Worm (Caenorhabditis elegans) whole organism, L1 larva: ENCODE results near the gene Y73F8A.14.
"Not testable (repeated sequence)": the region's sequence is repeated elsewhere in the genome, so short reads cannot be mapped to it uniquely, and the experiment has no call there.

Experiments used
- C04F5.9 ChIP-seq: sonication (generic microtip); optimal IDR thresholded peaks from 2 replicates; lab custom pipeline; 2016; ENCODE audit warnings: missing genetic modification characterization, missing compliant biosample characterization
- C34B4.2 ChIP-seq: sonication (generic microtip); optimal IDR thresholded peaks from 2 replicates; lab custom pipeline; 2017; ENCODE audit warnings: mild to moderate bottlenecking, missing genetic modification characterization, missing compliant biosample characterization
- F16B12.6 ChIP-seq: fragments of 150-350 bp; optimal IDR thresholded peaks from 2 replicates; lab custom pipeline; 2014; ENCODE audit warnings: missing biosample characterization, missing genetic modification characterization
- aha-1 ChIP-seq: fragments of 150-350 bp; optimal IDR thresholded peaks from 2 replicates; lab custom pipeline; 2014; ENCODE audit warnings: missing biosample characterization, missing genetic modification characterization
- aly-2 ChIP-seq: fragments of 150-350 bp; optimal IDR thresholded peaks from 2 replicates; lab custom pipeline; 2014; ENCODE audit warnings: missing biosample characterization, missing genetic modification characterization
- ceh-8 ChIP-seq: fragments of 200-800 bp; sonication (Bioruptor generic); optimal IDR thresholded peaks from 2 replicates; lab custom pipeline; 2018; ENCODE audit warnings: mild to moderate bottlenecking, missing genetic modification characterization, moderate library complexity, missing compliant biosample characterization
- ceh-88 ChIP-seq: fragments of 200-800 bp; sonication (Bioruptor generic); IDR thresholded peaks from 2 replicates; pipeline ENCODE4 v1.3.6; 2022; ENCODE audit warnings: missing genetic modification characterization, missing compliant biosample characterization
- ceh-90 ChIP-seq: sonication (generic microtip); optimal IDR thresholded peaks from 2 replicates; lab custom pipeline; 2016; ENCODE audit warnings: missing genetic modification characterization, missing compliant biosample characterization
- dpl-1 ChIP-seq, 3 experiments: fragments of 150-350 bp in 2 of 3; sonication (generic microtip) in 1 of 3; optimal IDR thresholded peaks; 2 replicates each; lab custom pipeline; 2014 to 2017; ENCODE audit warnings: missing biosample characterization in 3 of 3, missing genetic modification characterization in 3 of 3, missing genetic modification reagents in 3 of 3
- dsc-1 ChIP-seq: sonication (generic microtip); optimal IDR thresholded peaks from 2 replicates; lab custom pipeline; 2016; ENCODE audit warnings: mild to moderate bottlenecking, missing genetic modification characterization, missing compliant biosample characterization
- efl-1 ChIP-seq, 4 experiments: fragments of 150-350 bp; optimal IDR thresholded peaks in 3 of 4; peaks in 1 of 4; 1 replicate in 1 of 4; 2 replicates in 3 of 4; lab custom pipeline; 2014; ENCODE audit warnings: missing biosample characterization in 2 of 4, missing genetic modification characterization in 2 of 4, missing genetic modification reagents in 2 of 4
- egl-13 ChIP-seq: sonication (generic microtip); optimal IDR thresholded peaks from 2 replicates; lab custom pipeline; 2016; ENCODE audit warnings: missing genotype, missing genetic modification reagents, missing genetic modification characterization, missing compliant biosample characterization
- egl-27 ChIP-seq, 2 experiments: fragments of 150-350 bp in 1 of 2; sonication (generic microtip); optimal IDR thresholded peaks; 3 replicates each; lab custom pipeline; 2017 to 2018; ENCODE audit warnings: missing biosample characterization in 2 of 2, missing genetic modification characterization in 2 of 2, missing genetic modification reagents in 2 of 2
- fkh-10 ChIP-seq: sonication (generic microtip); optimal IDR thresholded peaks from 2 replicates; lab custom pipeline; 2017; ENCODE audit warnings: missing biosample characterization, missing genetic modification reagents, missing genetic modification characterization
- fos-1 ChIP-seq: fragments of 150-350 bp; optimal IDR thresholded peaks from 2 replicates; lab custom pipeline; 2014; ENCODE audit warnings: missing biosample characterization, missing genetic modification characterization
- hlh-17 ChIP-seq: fragments of 200-800 bp; sonication (Bioruptor generic); optimal IDR thresholded peaks from 2 replicates; lab custom pipeline; 2018; ENCODE audit warnings: missing genetic modification characterization, mild to moderate bottlenecking, missing compliant biosample characterization, moderate library complexity, borderline replicate concordance
- hpl-2 ChIP-seq: fragments of 150-350 bp; optimal IDR thresholded peaks from 2 replicates; lab custom pipeline; 2014; ENCODE audit warnings: missing biosample characterization, missing genetic modification reagents, missing genetic modification characterization
- jun-1 ChIP-seq: fragments of 150-350 bp; optimal IDR thresholded peaks from 2 replicates; lab custom pipeline; 2014; ENCODE audit warnings: missing biosample characterization, missing genetic modification reagents, missing genetic modification characterization
- lin-14 ChIP-seq: fragments of 200-800 bp; sonication (Bioruptor generic); optimal IDR thresholded peaks from 2 replicates; lab custom pipeline; 2018; ENCODE audit warnings: mild to moderate bottlenecking, missing genetic modification characterization, moderate library complexity, missing compliant biosample characterization
- lin-35 ChIP-seq, 2 experiments: fragments of 150-350 bp; optimal IDR thresholded peaks; 2 replicates each; lab custom pipeline; 2014; ENCODE audit warnings: missing biosample characterization in 2 of 2, missing genetic modification characterization in 2 of 2, missing genetic modification reagents in 2 of 2
- lin-39 ChIP-seq: fragments of 150-350 bp; optimal IDR thresholded peaks from 2 replicates; lab custom pipeline; 2014; ENCODE audit warnings: missing biosample characterization, missing genetic modification reagents, missing genetic modification characterization
- lir-3 ChIP-seq: sonication (generic microtip); optimal IDR thresholded peaks from 2 replicates; lab custom pipeline; 2016; ENCODE audit warnings: mild to moderate bottlenecking, missing genetic modification characterization, moderate library complexity, missing compliant biosample characterization; ENCODE audit not compliant: poor library complexity
- lsy-2 ChIP-seq, 2 experiments: fragments of 150-350 bp; optimal IDR thresholded peaks; 2 replicates each; lab custom pipeline; 2014; ENCODE audit warnings: missing biosample characterization in 2 of 2, missing genetic modification characterization in 2 of 2
- mab-9 ChIP-seq: fragments of 200-800 bp; sonication (Bioruptor generic); IDR thresholded peaks from 2 replicates; pipeline ENCODE4 v1.3.6; 2022; ENCODE audit warnings: missing genetic modification reagents, missing genetic modification characterization, missing compliant biosample characterization
- nhr-20 ChIP-seq: sonication (generic microtip); optimal IDR thresholded peaks from 2 replicates; lab custom pipeline; 2016; ENCODE audit warnings: mild to moderate bottlenecking, missing genetic modification characterization, missing compliant biosample characterization
- nhr-237 ChIP-seq: fragments of 150-350 bp; optimal IDR thresholded peaks from 2 replicates; lab custom pipeline; 2014; ENCODE audit warnings: missing biosample characterization, missing genetic modification characterization
- nhr-76 ChIP-seq: sonication (generic microtip); optimal IDR thresholded peaks from 2 replicates; lab custom pipeline; 2017; ENCODE audit warnings: missing biosample characterization, missing genetic modification characterization
- nhr-85 ChIP-seq: sonication (generic microtip); peaks from one replicate; lab custom pipeline; 2016; ENCODE audit warnings: missing genetic modification characterization, inconsistent platforms, missing compliant biosample characterization
- pag-3 ChIP-seq: sonication (generic microtip); optimal IDR thresholded peaks from 2 replicates; lab custom pipeline; 2017; ENCODE audit warnings: missing genetic modification characterization, mild to moderate bottlenecking, missing compliant biosample characterization, antibody characterized with exemption, borderline replicate concordance; ENCODE audit not compliant: insufficient read depth
- snu-23 ChIP-seq: sonication (generic microtip); optimal IDR thresholded peaks from 2 replicates; lab custom pipeline; 2016; ENCODE audit warnings: missing genetic modification characterization, missing compliant biosample characterization
- sup-37 ChIP-seq: fragments of 200-800 bp; sonication (Bioruptor generic); optimal IDR thresholded peaks from 2 replicates; lab custom pipeline; 2018; ENCODE audit warnings: mild to moderate bottlenecking, missing genetic modification characterization, missing compliant biosample characterization
- swsn-7 ChIP-seq: sonication (generic microtip); optimal IDR thresholded peaks from 2 replicates; lab custom pipeline; 2016; ENCODE audit warnings: missing genetic modification characterization, missing compliant biosample characterization
- unc-98 ChIP-seq: fragments of 200-800 bp; sonication (Bioruptor generic); IDR thresholded peaks from 2 replicates; pipeline ENCODE4 v1.3.6; 2022; ENCODE audit warnings: missing genetic modification characterization, missing compliant biosample characterization
- zag-1 ChIP-seq: fragments of 150-350 bp; optimal IDR thresholded peaks from 2 replicates; lab custom pipeline; 2014; ENCODE audit warnings: missing biosample characterization, missing genetic modification characterization
- zip-4 ChIP-seq: fragments of 200-800 bp; sonication (Bioruptor generic); optimal IDR thresholded peaks from 2 replicates; lab custom pipeline; 2018; ENCODE audit warnings: mild to moderate bottlenecking, missing genetic modification characterization, moderate library complexity, missing compliant biosample characterization

Gene Y73F8A.14

DNA sequence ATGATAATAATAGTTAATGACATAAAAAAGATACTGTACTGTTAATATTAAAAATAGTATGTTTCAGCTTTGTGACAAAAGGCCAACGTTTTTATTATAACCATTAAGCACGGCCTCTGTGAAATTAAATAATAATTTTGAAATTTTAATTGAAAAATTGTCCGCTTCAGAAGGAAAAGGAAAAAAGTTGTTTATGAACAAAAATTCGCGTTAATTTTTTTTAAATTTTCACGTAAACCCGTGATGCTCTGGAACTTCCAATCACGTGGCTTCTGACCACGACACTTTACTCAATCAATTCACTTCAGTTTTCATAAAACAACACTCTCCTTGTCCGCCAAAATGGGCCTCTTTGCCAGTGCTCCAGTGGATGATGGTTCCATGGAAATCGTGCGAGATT lies 2.4 kb upstream of the Y73F8A.14 start, which contains the start of gene Y73F8A.15:
Gene Y73F8A.15 (plus strand): TSS at position 301 of the 400 bp plus-strand sequence.
- TF ChIP-seq fkh-10, result no peak
- TF ChIP-seq sup-37 (GFP tag; lab: Kevin White, UChicago), result no peak
- no peak for TF ChIP-seq swsn-7 (tag; lab: Kevin White, UChicago)
- TF ChIP-seq C04F5.9 (tag; lab: Kevin White, UChicago), result no peak
- no peak for TF ChIP-seq hlh-17 (GFP tag; lab: Kevin White, UChicago)
- no peak for TF ChIP-seq nhr-20 (tag; lab: Kevin White, UChicago)
- TF ChIP-seq lin-39, result no peak
- TF ChIP-seq nhr-76 (tag; lab: Kevin White, UChicago), result no peak
- no peak for TF ChIP-seq ceh-90 (tag; lab: Kevin White, UChicago)
- no peak for TF ChIP-seq ceh-8 (GFP tag; lab: Kevin White, UChicago)
- no peak for TF ChIP-seq lin-14 (GFP tag; lab: Kevin White, UChicago)
- TF ChIP-seq mab-9 (GFP tag; lab: Robert Waterston, UW), result no peak
- TF ChIP-seq ceh-88 (GFP tag; lab: Robert Waterston, UW), result no peak
- no peak for TF ChIP-seq aly-2 (tag; lab: Kevin White, UChicago)
- TF ChIP-seq lsy-2 (tag; optimal IDR thresholded peaks at IDR 0.05; lab: Kevin White, UChicago), result no peak
- TF ChIP-seq jun-1, result no peak
- no peak for TF ChIP-seq egl-13 (tag; lab: Kevin White, UChicago)
- no peak for TF ChIP-seq aha-1 (tag; lab: Kevin White, UChicago)

DNA sequence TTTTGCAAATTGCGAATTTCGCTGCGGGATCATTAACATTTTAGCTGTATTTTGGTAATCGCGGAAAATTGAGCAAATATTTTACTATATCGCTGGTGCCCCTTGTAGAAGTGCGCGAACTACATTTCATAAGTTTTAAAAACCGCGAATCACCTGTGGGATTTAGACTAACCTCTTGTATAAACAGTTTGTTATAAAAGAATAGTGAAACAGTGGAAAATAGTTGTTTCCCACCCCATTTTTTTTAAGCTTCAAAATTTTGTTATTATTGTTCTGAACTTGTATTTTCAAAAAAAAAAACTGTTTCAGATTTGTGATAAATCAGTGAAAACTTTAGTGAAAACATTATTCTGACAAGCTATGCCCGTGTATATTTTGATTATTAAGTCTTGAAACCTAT lies 3.4 kb downstream of the Y73F8A.14 start:
- TF ChIP-seq nhr-85 (tag; lab: Kevin White, UChicago), result peak; percentile 14
- no peak for TF ChIP-seq zag-1 (tag; lab: Kevin White, UChicago)
- no peak for TF ChIP-seq C34B4.2
- TF ChIP-seq zip-4 (GFP tag; lab: Kevin White, UChicago), result no peak
- TF ChIP-seq F16B12.6 (tag; lab: Kevin White, UChicago), result no peak
- TF ChIP-seq, all 84 proteins: peak for 1

DNA sequence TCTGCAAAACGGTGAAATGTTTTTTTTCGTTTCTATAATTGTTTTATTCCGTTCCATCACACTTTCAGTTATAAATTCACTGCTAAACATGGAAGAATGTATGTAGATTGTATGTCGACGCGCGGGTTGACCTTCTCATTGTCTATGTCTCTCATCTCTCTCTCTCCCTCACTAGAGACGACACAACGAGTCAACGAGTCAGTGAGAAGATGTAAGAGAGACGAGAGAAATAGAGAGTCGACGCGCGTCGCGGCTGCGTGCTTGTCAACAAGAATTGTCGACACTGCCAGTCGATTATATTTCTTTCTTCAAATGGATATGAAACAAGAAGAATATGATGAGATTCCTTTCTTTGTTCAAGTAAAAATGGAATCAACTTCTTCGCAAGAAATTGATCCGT lies 6.9 kb downstream of the Y73F8A.14 start, which contains the start of gene Y73F8A.13:
Gene Y73F8A.13 (plus strand): TSS at position 240 of the 400 bp plus-strand sequence.
- peak in 1 of 2 experiments; percentile 20 for TF ChIP-seq efl-1 (optimal IDR thresholded peaks at IDR 0.05; lab: Kevin White, UChicago)
- TF ChIP-seq efl-1 (GFP tag; optimal IDR thresholded peaks at IDR 0.05 in 1 of 2; lab: Kevin White, UChicago), result no peak
- no peak for TF ChIP-seq aha-1 (tag; lab: Kevin White, UChicago)
- TF ChIP-seq dsc-1, result no peak
- no peak for TF ChIP-seq jun-1
- peak in 1 of 3 experiments; percentile 9 for TF ChIP-seq dpl-1 (GFP tag; optimal IDR thresholded peaks at IDR 0.05; lab: Kevin White, UChicago)
- no peak for TF ChIP-seq unc-98 (GFP tag; lab: Robert Waterston, UW)
- TF ChIP-seq lir-3 (tag; lab: Kevin White, UChicago), result no peak
- TF ChIP-seq lsy-2 (tag; optimal IDR thresholded peaks at IDR 0.05; lab: Kevin White, UChicago), result no peak
- no peak for TF ChIP-seq fkh-10
- no peak for TF ChIP-seq fos-1 (tag; lab: Kevin White, UChicago)
- TF ChIP-seq pag-3 (tag; lab: Kevin White, UChicago), result no peak
- no peak for TF ChIP-seq hpl-2 (GFP tag; lab: Kevin White, UChicago)
- TF ChIP-seq lin-35 (GFP tag; optimal IDR thresholded peaks at IDR 0.05; lab: Kevin White, UChicago), result peak in 1 of 2 experiments; percentile 38
- no peak for TF ChIP-seq hlh-17 (GFP tag; lab: Kevin White, UChicago)
- peak; percentile 11 for TF ChIP-seq snu-23 (GFP tag; lab: Kevin White, UChicago)
- TF ChIP-seq nhr-237 (tag; lab: Kevin White, UChicago), result no peak

DNA sequence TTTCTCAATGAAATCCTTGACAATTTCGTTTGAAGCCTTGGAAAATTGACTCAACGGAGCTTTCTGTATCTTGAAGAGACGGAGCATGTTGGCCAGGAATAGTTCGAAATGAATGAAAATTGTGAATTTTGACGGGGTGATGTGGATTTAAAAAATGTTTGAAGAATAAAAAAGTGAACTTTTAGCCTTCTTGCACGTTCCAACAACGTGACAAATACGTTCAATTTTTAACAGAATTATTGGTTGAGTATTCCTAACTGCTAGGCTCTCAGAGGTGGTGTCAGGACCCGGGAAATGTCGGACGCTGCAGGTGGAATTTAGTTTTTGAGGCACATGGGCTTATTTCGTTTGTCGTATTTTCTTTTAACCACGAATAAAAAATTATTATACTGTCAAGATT lies 7.3 kb downstream of the Y73F8A.14 start, which contains the start of gene Y73F8A.12:
Gene Y73F8A.12 (minus strand): TSS at position 101 of the 400 bp plus-strand sequence.
- TF ChIP-seq zip-4 (GFP tag; lab: Kevin White, UChicago); efl-1 (optimal IDR thresholded peaks at IDR 0.05; lab: Kevin White, UChicago); efl-1 (GFP tag; optimal IDR thresholded peaks at IDR 0.05 in 1 of 2; lab: Kevin White, UChicago); egl-27 (tag; optimal IDR thresholded peaks at IDR 0.05; lab: Kevin White, UChicago): not testable (repeated sequence)
- TF ChIP-seq, all 84 proteins: peak for 0; not testable (repeated sequence) for 84
